In the genomic region with DNA sequence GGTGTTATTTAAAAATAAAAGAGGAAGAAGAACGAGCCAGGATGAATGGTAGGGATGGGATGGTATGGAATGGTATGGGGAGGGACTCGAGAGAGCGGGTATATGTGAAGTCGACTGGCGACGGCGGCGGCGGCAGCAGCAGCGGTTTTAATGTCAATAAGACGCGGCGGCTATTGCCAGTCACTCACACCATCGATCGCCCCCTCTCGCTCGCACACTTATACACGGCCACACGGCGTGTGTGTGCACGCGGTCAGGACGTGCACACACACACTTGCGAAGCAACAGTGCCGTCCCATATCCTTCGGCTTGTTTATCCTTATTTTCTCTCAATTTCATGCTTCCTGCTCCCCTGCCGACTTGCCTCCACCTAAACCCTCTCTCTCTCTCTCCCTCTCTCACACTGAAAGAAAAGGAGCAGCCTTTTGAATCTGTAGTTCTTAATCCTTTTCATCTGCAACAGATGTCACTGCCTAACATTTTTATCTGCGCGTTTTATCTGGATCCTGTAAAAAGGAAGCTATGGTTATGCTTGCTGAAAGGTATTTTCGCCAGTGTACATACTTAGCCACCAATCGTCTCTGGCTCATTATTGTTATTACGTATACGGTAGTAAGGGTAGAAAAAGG, we compare ENCODE assay signal across 5 fruit fly cellular contexts.
A peak's percentile ranks its signal among the peaks of the same experiment; 100 is the strongest.
TF ChIP-seq lines count a peak whose summit lies in the region.

No protein-coding gene starts in this region.

- no peak for TF ChIP-seq CTCF in whole organism, embryonic (GFP tag; optimal IDR thresholded peaks at IDR 0.05; lab: Kevin White, UChicago)

TF ChIP-seq in whole organism, adult, 20 proteins besides CTCF, POLR2A, EP300 and RAD21:
- TF ChIP-seq cic (GFP tag; optimal IDR thresholded peaks at IDR 0.05; lab: Kevin White, UChicago) (no peak), Clk (GFP tag; optimal IDR thresholded peaks at IDR 0.05; lab: Kevin White, UChicago) (no peak), CG14711 (tag; optimal IDR thresholded peaks at IDR 0.05; lab: Kevin White, UChicago) (peak; percentile 12), CG33017 (tag; optimal IDR thresholded peaks at IDR 0.05; lab: Kevin White, UChicago) (peak; percentile 15), CG7045 (GFP tag; optimal IDR thresholded peaks at IDR 0.05; lab: Kevin White, UChicago) (peak; percentile 22), toe (GFP tag; optimal IDR thresholded peaks at IDR 0.05; lab: Kevin White, UChicago) (peak; percentile 9), CG7101 (tag; optimal IDR thresholded peaks at IDR 0.05; lab: Kevin White, UChicago) (peak; percentile 43), CG5204 (GFP tag; optimal IDR thresholded peaks at IDR 0.05; lab: Kevin White, UChicago) (peak; percentile 48)
TF ChIP-seq in whole organism, adult: peak in this region for 6.

TF ChIP-seq in whole organism, embryonic, 481 proteins besides CTCF, POLR2A, EP300 and RAD21 (continues in another document):
- TF ChIP-seq Eip74EF (GFP tag; optimal IDR thresholded peaks at IDR 0.05; lab: Kevin White, UChicago) (peak in 1 of 2 experiments; percentile 16), hth (optimal IDR thresholded peaks at IDR 0.05; lab: Kevin White, UChicago) (no peak), trem (tag; optimal IDR thresholded peaks at IDR 0.05; lab: Kevin White, UChicago) (peak; percentile 61), shn (GFP tag; optimal IDR thresholded peaks at IDR 0.05; lab: Kevin White, UChicago) (peak; percentile 86), CkIIα-i1 (GFP tag; IDR thresholded peaks at IDR 0.05; lab: Robert Waterston, UW) (no peak), stc (GFP tag; IDR thresholded peaks at IDR 0.05; lab: Robert Waterston, UW) (peak; percentile 71), ssp (GFP tag; IDR thresholded peaks at IDR 0.05; lab: Robert Waterston, UW) (peak; percentile 63), lab (GFP tag; optimal IDR thresholded peaks at IDR 0.05; lab: Kevin White, UChicago) (peak; percentile 92), fd102C (GFP tag; optimal IDR thresholded peaks at IDR 0.05; lab: Kevin White, UChicago) (peak; percentile 89), pho (GFP tag; optimal IDR thresholded peaks at IDR 0.05; lab: Kevin White, UChicago) (peak; percentile 87), pum (GFP tag; optimal IDR thresholded peaks at IDR 0.05; lab: Kevin White, UChicago) (peak; percentile 88), CG6854 (GFP tag; optimal IDR thresholded peaks at IDR 0.05; lab: Kevin White, UChicago) (peak; percentile 67), sima (GFP tag; optimal IDR thresholded peaks at IDR 0.05; lab: Kevin White, UChicago) (peak; percentile 68), CG15601 (tag; optimal IDR thresholded peaks at IDR 0.05; lab: Kevin White, UChicago) (peak; percentile 52), lbe (GFP tag; optimal IDR thresholded peaks at IDR 0.05; lab: Kevin White, UChicago) (peak; percentile 45), nau (GFP tag; optimal IDR thresholded peaks at IDR 0.05; lab: Kevin White, UChicago) (peak; percentile 48), CG2875 (GFP tag; optimal IDR thresholded peaks at IDR 0.05; lab: Kevin White, UChicago) (peak; percentile 56), CG17612 (GFP tag; IDR thresholded peaks at IDR 0.05; lab: Robert Waterston, UW) (peak; percentile 46; the same call in 1 of the 2 replicates)

TF ChIP-seq in whole organism, prepupa, 60 proteins besides CTCF, POLR2A, EP300 and RAD21 (continues in another document):
- TF ChIP-seq lz (GFP tag; optimal IDR thresholded peaks at IDR 0.05; lab: Kevin White, UChicago) (peak; percentile 81), CG15336 (GFP tag; IDR thresholded peaks at IDR 0.05; lab: Robert Waterston, UW) (peak; percentile 37; the same call in 1 of the 2 replicates), CG10631 (GFP tag; optimal IDR thresholded peaks at IDR 0.05; lab: Kevin White, UChicago) (peak; percentile 76), CG8632 (GFP tag; optimal IDR thresholded peaks at IDR 0.05; lab: Kevin White, UChicago) (peak; percentile 76), Lpt (GFP tag; optimal IDR thresholded peaks at IDR 0.05; lab: Kevin White, UChicago) (peak; percentile 18), CG8319 (GFP tag; optimal IDR thresholded peaks at IDR 0.05; lab: Kevin White, UChicago) (no peak), CG32006 (GFP tag; optimal IDR thresholded peaks at IDR 0.05; lab: Kevin White, UChicago) (peak; percentile 66), Blimp-1 (GFP tag; optimal IDR thresholded peaks at IDR 0.05; lab: Kevin White, UChicago) (no peak), vri (GFP tag; optimal IDR thresholded peaks at IDR 0.05; lab: Kevin White, UChicago) (peak; percentile 58), CG3919 (GFP tag; optimal IDR thresholded peaks at IDR 0.05; lab: Kevin White, UChicago) (peak; percentile 74), topi (GFP tag; optimal IDR thresholded peaks at IDR 0.05; lab: Kevin White, UChicago) (peak; percentile 79), CG11294 (GFP tag; IDR thresholded peaks at IDR 0.05; lab: Robert Waterston, UW) (peak; percentile 14; the same call in 1 of the 2 replicates), Eip78C (GFP tag; lab: Kevin White, UChicago) (peak; percentile 90), CG16779 (tag; optimal IDR thresholded peaks at IDR 0.05; lab: Kevin White, UChicago) (no peak), fd85E (GFP tag; optimal IDR thresholded peaks at IDR 0.05; lab: Kevin White, UChicago) (no peak), CG3032 (tag; optimal IDR thresholded peaks at IDR 0.05; lab: Kevin White, UChicago) (peak; percentile 64), CG6792 (GFP tag; optimal IDR thresholded peaks at IDR 0.05; lab: Kevin White, UChicago) (peak; percentile 75), Ets21C (GFP tag; optimal IDR thresholded peaks at IDR 0.05; lab: Kevin White, UChicago) (peak; percentile 70), CG4318 (GFP tag; optimal IDR thresholded peaks at IDR 0.05; lab: Kevin White, UChicago) (peak; percentile 46)

TF ChIP-seq in whole organism, pupa, 21 proteins besides CTCF, POLR2A, EP300 and RAD21 (continues in another document):
- TF ChIP-seq Snoo (tag; optimal IDR thresholded peaks at IDR 0.05; lab: Kevin White, UChicago): peak; percentile 70
- peak; percentile 73 for TF ChIP-seq CG9948 (tag; optimal IDR thresholded peaks at IDR 0.05; lab: Kevin White, UChicago)
- TF ChIP-seq Ets98B (GFP tag; IDR thresholded peaks at IDR 0.05; lab: Robert Waterston, UW): peak; percentile 39; the same call in 1 of the 2 replicates
- TF ChIP-seq rn (GFP tag; IDR thresholded peaks at IDR 0.05; lab: Robert Waterston, UW): no peak
- TF ChIP-seq fd96Ca (GFP tag; IDR thresholded peaks at IDR 0.05; lab: Robert Waterston, UW): peak; percentile 60; the same call in 2 of the 3 replicates
- TF ChIP-seq CG12605 (GFP tag; IDR thresholded peaks at IDR 0.05; lab: Robert Waterston, UW): no peak
- TF ChIP-seq Pif1A (GFP tag; optimal IDR thresholded peaks at IDR 0.05; lab: Kevin White, UChicago): peak; percentile 73
- TF ChIP-seq CG14655 (GFP tag; optimal IDR thresholded peaks at IDR 0.05; lab: Kevin White, UChicago): peak; percentile 45
- TF ChIP-seq CG4496 (GFP tag; IDR thresholded peaks at IDR 0.05; lab: Robert Waterston, UW): peak; percentile 30; the same call in 1 of the 3 replicates
- peak; percentile 74 for TF ChIP-seq CG8159 (tag; optimal IDR thresholded peaks at IDR 0.05; lab: Kevin White, UChicago)
- TF ChIP-seq Pif1B (GFP tag; optimal IDR thresholded peaks at IDR 0.05; lab: Kevin White, UChicago): peak; percentile 40
- peak; percentile 76 for TF ChIP-seq CG15710 (tag; optimal IDR thresholded peaks at IDR 0.05; lab: Kevin White, UChicago)
- no peak for TF ChIP-seq EcR (GFP tag; optimal IDR thresholded peaks at IDR 0.05; lab: Kevin White, UChicago)
- peak; percentile 58 for TF ChIP-seq gl (tag; optimal IDR thresholded peaks at IDR 0.05; lab: Kevin White, UChicago)
- peak; percentile 61 for TF ChIP-seq CG17806 (tag; optimal IDR thresholded peaks at IDR 0.05; lab: Kevin White, UChicago)
- no peak for TF ChIP-seq D1 (tag; optimal IDR thresholded peaks at IDR 0.05; lab: Kevin White, UChicago)
- peak; percentile 55 for TF ChIP-seq CG34367 (tag; optimal IDR thresholded peaks at IDR 0.05; lab: Kevin White, UChicago)
- no peak for TF ChIP-seq CG10348 (GFP tag; IDR thresholded peaks at IDR 0.05; lab: Robert Waterston, UW)
- peak; percentile 31 for TF ChIP-seq CG8301 (tag; optimal IDR thresholded peaks at IDR 0.05; lab: Kevin White, UChicago)
- TF ChIP-seq CG13204 (GFP tag; optimal IDR thresholded peaks at IDR 0.05; lab: Kevin White, UChicago): peak; percentile 23

TF ChIP-seq in whole organism, wandering third instar larva, 38 proteins besides CTCF, POLR2A, EP300 and RAD21 (continues in another document):
- no peak for TF ChIP-seq GATAd (GFP tag; optimal IDR thresholded peaks at IDR 0.05; lab: Kevin White, UChicago)
- peak; percentile 80 for TF ChIP-seq h (GFP tag; optimal IDR thresholded peaks at IDR 0.05; lab: Kevin White, UChicago)
- TF ChIP-seq brk (GFP tag; optimal IDR thresholded peaks at IDR 0.05; lab: Kevin White, UChicago): peak; percentile 18
- peak; percentile 58 for TF ChIP-seq sv (GFP tag; optimal IDR thresholded peaks at IDR 0.05; lab: Kevin White, UChicago)
- no peak for TF ChIP-seq Rel (GFP tag; optimal IDR thresholded peaks at IDR 0.05; lab: Kevin White, UChicago)
- peak; percentile 16 for TF ChIP-seq Rel (tag; optimal IDR thresholded peaks at IDR 0.05; lab: Kevin White, UChicago)
- TF ChIP-seq dsf (GFP tag; optimal IDR thresholded peaks at IDR 0.05; lab: Kevin White, UChicago; ENCODE audit: borderline replicate concordance): peak; percentile 11
- TF ChIP-seq Abd-B (GFP tag; optimal IDR thresholded peaks at IDR 0.05; lab: Kevin White, UChicago): no peak
- peak; percentile 73 for TF ChIP-seq Hnf4 (GFP tag; optimal IDR thresholded peaks at IDR 0.05; lab: Kevin White, UChicago)
- TF ChIP-seq usp (GFP tag; optimal IDR thresholded peaks at IDR 0.05; lab: Kevin White, UChicago): no peak
- no peak for TF ChIP-seq Myc (optimal IDR thresholded peaks at IDR 0.05; lab: Kevin White, UChicago)
- TF ChIP-seq CG9705 (GFP tag; optimal IDR thresholded peaks at IDR 0.05; lab: Kevin White, UChicago): peak; percentile 38
- peak; percentile 20 for TF ChIP-seq Hr83 (GFP tag; optimal IDR thresholded peaks at IDR 0.05; lab: Kevin White, UChicago; ENCODE audit: poor library complexity, severe bottlenecking)
- TF ChIP-seq dmrt93B (GFP tag; optimal IDR thresholded peaks at IDR 0.05; lab: Kevin White, UChicago): peak; percentile 48
- TF ChIP-seq woc (GFP tag; optimal IDR thresholded peaks at IDR 0.05; lab: Kevin White, UChicago): peak; percentile 52
- peak; percentile 68 for TF ChIP-seq OdsH (GFP tag; optimal IDR thresholded peaks at IDR 0.05; lab: Kevin White, UChicago)
- no peak for TF ChIP-seq dl (GFP tag; optimal IDR thresholded peaks at IDR 0.05; lab: Kevin White, UChicago; ENCODE audit: insufficient read depth in 1 of 2, partially characterized antibody in 2 of 2)
- TF ChIP-seq tai (GFP tag; optimal IDR thresholded peaks at IDR 0.05; lab: Kevin White, UChicago): no peak
- TF ChIP-seq jim (GFP tag; optimal IDR thresholded peaks at IDR 0.05; lab: Kevin White, UChicago): no peak
- TF ChIP-seq sage (GFP tag; optimal IDR thresholded peaks at IDR 0.05; lab: Kevin White, UChicago): peak; percentile 14
- TF ChIP-seq CG32264 (GFP tag; optimal IDR thresholded peaks at IDR 0.05; lab: Kevin White, UChicago): no peak
- peak; percentile 63 for TF ChIP-seq psq (GFP tag; optimal IDR thresholded peaks at IDR 0.05; lab: Kevin White, UChicago)
- no peak for TF ChIP-seq CrebA (GFP tag; optimal IDR thresholded peaks at IDR 0.05; lab: Kevin White, UChicago; ENCODE audit: borderline replicate concordance)
- TF ChIP-seq br (GFP tag; optimal IDR thresholded peaks at IDR 0.05; lab: Kevin White, UChicago): peak; percentile 76
